Worm (Caenorhabditis elegans) whole organism, late embryonic: Measurements from ENCODE around the gene C10C5.4.

Experiments
- F13H6.1 ChIP-seq: sonication (generic microtip); optimal IDR thresholded peaks from 2 replicates; lab custom pipeline; 2016; ENCODE audit warnings: missing genetic modification characterization, missing compliant biosample characterization
- ceh-19 ChIP-seq: fragments of 200-800 bp; sonication (Bioruptor generic); optimal IDR thresholded peaks from 2 replicates; lab custom pipeline; 2018; ENCODE audit warnings: mild to moderate bottlenecking, missing genetic modification characterization, missing compliant biosample characterization
- elt-2 ChIP-seq: sonication (generic microtip); optimal IDR thresholded peaks from 2 replicates; lab custom pipeline; 2016; ENCODE audit warnings: missing genetic modification reagents, missing genetic modification characterization, missing compliant biosample characterization
- gmeb-2 ChIP-seq: sonication (generic microtip); optimal IDR thresholded peaks from 2 replicates; lab custom pipeline; 2016; ENCODE audit warnings: missing genetic modification characterization, inconsistent platforms, missing compliant biosample characterization
- madf-2 ChIP-seq: sonication (generic microtip); optimal IDR thresholded peaks from 2 replicates; lab custom pipeline; 2017; ENCODE audit warnings: missing genetic modification characterization, missing compliant biosample characterization
- pag-3 ChIP-seq: sonication (generic microtip); optimal IDR thresholded peaks from 2 replicates; lab custom pipeline; 2016; ENCODE audit warnings: missing compliant biosample characterization, missing genetic modification characterization, borderline replicate concordance
- pha-4 ChIP-seq: fragments of 150-350 bp; optimal IDR thresholded peaks from 2 replicates; lab custom pipeline; 2018; ENCODE audit warnings: missing biosample characterization, missing genetic modification reagents, missing genetic modification characterization
- syd-9 ChIP-seq: sonication (generic microtip); optimal IDR thresholded peaks from 2 replicates; lab custom pipeline; 2016; ENCODE audit warnings: mild to moderate bottlenecking, missing genetic modification characterization, moderate library complexity, missing compliant biosample characterization
- unc-86 ChIP-seq: sonication (generic microtip); optimal IDR thresholded peaks from 2 replicates; lab custom pipeline; 2016; ENCODE audit warnings: missing genetic modification characterization, missing compliant biosample characterization
- zip-5 ChIP-seq: sonication (generic microtip); optimal IDR thresholded peaks from 2 replicates; lab custom pipeline; 2016; ENCODE audit warnings: missing genetic modification characterization, missing compliant biosample characterization

DNA sequence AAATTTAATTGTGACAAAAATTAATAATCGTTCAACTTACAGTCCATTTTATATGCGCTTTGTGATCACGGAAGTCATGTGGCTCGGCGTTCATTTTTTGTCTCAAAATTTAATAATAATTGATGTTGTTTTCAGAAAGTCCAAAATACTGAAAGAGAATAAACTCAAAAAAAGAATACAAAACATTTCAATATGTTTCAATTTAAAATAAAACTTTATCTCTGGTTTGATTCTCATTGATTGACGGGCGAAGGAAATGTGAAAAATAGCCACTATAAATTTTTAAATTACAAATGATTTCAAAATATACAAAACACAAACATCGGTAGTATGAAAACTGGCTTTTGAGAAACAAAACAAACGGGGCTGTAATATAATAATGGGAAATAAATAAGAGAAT lies 39.1 kb upstream of the C10C5.4 start, which contains the start of gene T20D3.6:
- TF ChIP-seq elt-2 (tag; lab: Kevin White, UChicago) (no peak), syd-9 (tag; lab: Kevin White, UChicago) (no peak), pag-3 (no peak), madf-2 (tag; lab: Kevin White, UChicago) (no peak), pha-4 (tag; lab: Kevin White, UChicago) (no peak), ceh-19 (no peak), F13H6.1 (no peak), unc-86 (tag; lab: Kevin White, UChicago) (no peak), gmeb-2 (tag; lab: Kevin White, UChicago) (no peak), zip-5 (tag; lab: Kevin White, UChicago) (no peak)
